Fruit fly (Drosophila melanogaster) whole organism, embryonic: ENCODE data around the gene Xport-B.

Experiments used
- BtbVII ChIP-seq: fragments of 200-800 bp; sonication (Bioruptor generic); optimal IDR thresholded peaks from 3 replicates; lab custom pipeline; 2017; ENCODE audit warnings: missing biosample characterization, mild to moderate bottlenecking, missing genetic modification characterization
- CG10147 ChIP-seq: fragments of 200-800 bp; sonication (Bioruptor generic); optimal IDR thresholded peaks from 2 replicates; lab custom pipeline; 2019; ENCODE audit warnings: missing biosample characterization, mild to moderate bottlenecking, missing genetic modification characterization, moderate library complexity
- CG10462 ChIP-seq: fragments of 200-800 bp; sonication (Bioruptor generic); optimal IDR thresholded peaks from 2 replicates; lab custom pipeline; 2016; ENCODE audit warnings: missing biosample characterization, missing genetic modification characterization
- CG11085 ChIP-seq: fragments of 200-800 bp; sonication (Bioruptor generic); IDR thresholded peaks from 2 replicates; pipeline ENCODE4 v1.3.6; 2022; ENCODE audit warnings: missing biosample characterization, missing genetic modification characterization
- CG11560 ChIP-seq: fragments of 200-800 bp; sonication (Bioruptor generic); IDR thresholded peaks from 3 replicates; pipeline ENCODE4 v1.3.6; 2022; ENCODE audit warnings: missing biosample characterization, missing genetic modification characterization
- CG12104 ChIP-seq: fragments of 200-800 bp; sonication (Bioruptor generic); optimal IDR thresholded peaks from 3 replicates; lab custom pipeline; 2016; ENCODE audit warnings: missing biosample characterization, missing genetic modification characterization
- CG12659 ChIP-seq: fragments of 200-800 bp; sonication (Bioruptor generic); optimal IDR thresholded peaks from 3 replicates; lab custom pipeline; 2017; ENCODE audit warnings: mild to moderate bottlenecking, missing biosample characterization, missing genetic modification reagents, missing genetic modification characterization
- CG13296 ChIP-seq: fragments of 200-800 bp; sonication (Bioruptor generic); optimal IDR thresholded peaks from 3 replicates; lab custom pipeline; 2018; ENCODE audit warnings: missing biosample characterization, mild to moderate bottlenecking, missing genetic modification characterization
- CG13624 ChIP-seq: fragments of 200-800 bp; sonication (Bioruptor generic); optimal IDR thresholded peaks from 2 replicates; lab custom pipeline; 2016; ENCODE audit warnings: missing biosample characterization, missing genetic modification characterization
- CG15479 ChIP-seq: fragments of 200-800 bp; sonication (Bioruptor generic); optimal IDR thresholded peaks from 3 replicates; lab custom pipeline; 2019; ENCODE audit warnings: missing biosample characterization, mild to moderate bottlenecking, missing genetic modification characterization, moderate library complexity
- CG17186 ChIP-seq: fragments of 200-800 bp; sonication (Bioruptor generic); optimal IDR thresholded peaks from 3 replicates; lab custom pipeline; 2017; ENCODE audit warnings: missing biosample characterization, missing genetic modification reagents, missing genetic modification characterization
- CG17385 ChIP-seq: fragments of 200-800 bp; sonication (Bioruptor generic); optimal IDR thresholded peaks from 3 replicates; lab custom pipeline; 2018; ENCODE audit warnings: missing biosample characterization, mild to moderate bottlenecking, missing genetic modification characterization
- CG17802 ChIP-seq: fragments of 200-800 bp; sonication (Bioruptor generic); optimal IDR thresholded peaks from 2 replicates; lab custom pipeline; 2018; ENCODE audit warnings: missing biosample characterization, mild to moderate bottlenecking, missing genetic modification characterization, moderate library complexity
- CG2199 ChIP-seq: fragments of 200-800 bp; sonication (Bioruptor generic); IDR thresholded peaks from 3 replicates; pipeline ENCODE4 v1.3.6; 2022; ENCODE audit warnings: missing biosample characterization, missing genetic modification characterization
- CG33213 ChIP-seq: fragments of 200-800 bp; sonication (Bioruptor generic); optimal IDR thresholded peaks from 3 replicates; lab custom pipeline; 2016; ENCODE audit warnings: missing biosample characterization, missing genetic modification characterization
- CG34376 ChIP-seq: fragments of 200-800 bp; sonication (Bioruptor generic); optimal IDR thresholded peaks from 2 replicates; lab custom pipeline; 2018; ENCODE audit warnings: missing biosample characterization, mild to moderate bottlenecking, missing genetic modification characterization
- CG34422 ChIP-seq: fragments of 200-800 bp; sonication (Bioruptor generic); IDR thresholded peaks from 3 replicates; pipeline ENCODE4 v1.3.6; 2022; ENCODE audit warnings: missing biosample characterization, missing genetic modification characterization
- CG6765 ChIP-seq: fragments of 200-800 bp; sonication (Bioruptor generic); optimal IDR thresholded peaks from 3 replicates; lab custom pipeline; 2017; ENCODE audit warnings: missing biosample characterization, mild to moderate bottlenecking, missing genetic modification characterization
- CG9727 ChIP-seq: fragments of 200-800 bp; sonication (Bioruptor generic); optimal IDR thresholded peaks from 3 replicates; lab custom pipeline; 2017; ENCODE audit warnings: missing biosample characterization, mild to moderate bottlenecking, missing genetic modification characterization
- Chrac-16 ChIP-seq: fragments of 200-800 bp; sonication (Bioruptor generic); optimal IDR thresholded peaks from 3 replicates; lab custom pipeline; 2016; ENCODE audit warnings: missing biosample characterization, missing genetic modification characterization
- CrebB ChIP-seq: fragments of 200-800 bp; sonication (Bioruptor generic); optimal IDR thresholded peaks from 3 replicates; lab custom pipeline; 2018; ENCODE audit warnings: missing biosample characterization, mild to moderate bottlenecking, missing genetic modification characterization
- D ChIP-seq, 2 experiments: fragments of 200-800 bp in 1 of 2; fragments of >200 bp in 1 of 2; sonication (Bioruptor generic) in 1 of 2; optimal IDR thresholded peaks; 2 replicates in 1 of 2; 3 replicates in 1 of 2; lab custom pipeline; 2017; ENCODE audit warnings: mild to moderate bottlenecking in 1 of 2, missing biosample characterization in 1 of 2, missing genetic modification characterization in 1 of 2, missing genetic modification reagents in 1 of 2
- Hr3 ChIP-seq: fragments of 200-800 bp; sonication (Bioruptor generic); optimal IDR thresholded peaks from 3 replicates; lab custom pipeline; 2016; ENCODE audit warnings: missing biosample characterization, missing genetic modification characterization
- NK7.1 ChIP-seq: fragments of 200-800 bp; sonication (Bioruptor generic); optimal IDR thresholded peaks from 3 replicates; lab custom pipeline; 2016; ENCODE audit warnings: missing biosample characterization, missing genetic modification characterization
- Oli ChIP-seq: fragments of 200-800 bp; sonication (Bioruptor generic); optimal IDR thresholded peaks from 2 replicates; lab custom pipeline; 2018; ENCODE audit warnings: missing biosample characterization, mild to moderate bottlenecking, missing genetic modification characterization, moderate library complexity
- Sry-β ChIP-seq: fragments of 200-800 bp; sonication (Bioruptor generic); optimal IDR thresholded peaks from 2 replicates; lab custom pipeline; 2018; ENCODE audit warnings: missing biosample characterization, mild to moderate bottlenecking, missing genetic modification characterization, moderate library complexity
- Trl ChIP-seq, 3 experiments: fragments of >200 bp in 2 of 3; fragments of 200-800 bp in 1 of 3; sonication (Bioruptor generic) in 1 of 3; optimal IDR thresholded peaks; 2 replicates in 1 of 3; 3 replicates in 2 of 3; lab custom pipeline; 2016 to 2017; ENCODE audit warnings: missing biosample characterization in 1 of 3, missing genetic modification characterization in 1 of 3
- ash1 ChIP-seq: fragments of 200-800 bp; sonication (Bioruptor generic); optimal IDR thresholded peaks from 2 replicates; lab custom pipeline; 2018; ENCODE audit warnings: missing biosample characterization, mild to moderate bottlenecking, missing genetic modification characterization
- chinmo ChIP-seq: fragments of 200-800 bp; sonication (Bioruptor generic); IDR thresholded peaks from 4 replicates; pipeline ENCODE4 v1.3.6; 2022; ENCODE audit warnings: missing biosample characterization, missing genetic modification characterization; ENCODE audit not compliant: partially characterized antibody
- chn ChIP-seq: fragments of 200-800 bp; sonication (Bioruptor generic); optimal IDR thresholded peaks from 2 replicates; lab custom pipeline; 2016; ENCODE audit warnings: missing biosample characterization, missing genetic modification characterization
- da ChIP-seq: fragments of 200-800 bp; sonication (Bioruptor generic); optimal IDR thresholded peaks from 2 replicates; lab custom pipeline; 2016; ENCODE audit warnings: missing biosample characterization, missing genetic modification characterization
- disco-r ChIP-seq: fragments of 200-800 bp; sonication (Bioruptor generic); optimal IDR thresholded peaks from 2 replicates; lab custom pipeline; 2016; ENCODE audit warnings: missing biosample characterization, missing genetic modification characterization
- dmrt11E ChIP-seq: fragments of 200-800 bp; sonication (Bioruptor generic); optimal IDR thresholded peaks from 3 replicates; lab custom pipeline; 2018; ENCODE audit warnings: missing biosample characterization, mild to moderate bottlenecking, missing genetic modification characterization, moderate library complexity
- emc ChIP-seq: fragments of 200-800 bp; sonication (Bioruptor generic); optimal IDR thresholded peaks from 2 replicates; lab custom pipeline; 2016; ENCODE audit warnings: missing biosample characterization, missing genetic modification characterization
- exex ChIP-seq: fragments of 200-800 bp; sonication (Bioruptor generic); optimal IDR thresholded peaks from 4 replicates; lab custom pipeline; 2018; ENCODE audit warnings: missing biosample characterization, mild to moderate bottlenecking, missing genetic modification characterization, moderate library complexity
- gcm ChIP-seq: fragments of 200-800 bp; sonication (Bioruptor generic); optimal IDR thresholded peaks from 2 replicates; lab custom pipeline; 2019; ENCODE audit warnings: missing biosample characterization, mild to moderate bottlenecking, missing genetic modification characterization, moderate library complexity
- gsb-n ChIP-seq: fragments of 200-800 bp; sonication (Bioruptor generic); optimal IDR thresholded peaks from 3 replicates; lab custom pipeline; 2018; ENCODE audit warnings: missing biosample characterization, mild to moderate bottlenecking, missing genetic modification characterization
- lilli ChIP-seq: fragments of 200-800 bp; sonication (Bioruptor generic); optimal IDR thresholded peaks from 3 replicates; lab custom pipeline; 2016; ENCODE audit warnings: missing biosample characterization, missing genetic modification characterization
- lmd ChIP-seq: fragments of 200-800 bp; sonication (Bioruptor generic); IDR thresholded peaks from 2 replicates; pipeline ENCODE4 v1.3.6; 2022; ENCODE audit warnings: missing biosample characterization, missing genetic modification characterization
- lov ChIP-seq, 2 experiments: fragments of 200-800 bp in 1 of 2; fragments of >200 bp in 1 of 2; sonication (Bioruptor generic) in 1 of 2; IDR thresholded peaks in 1 of 2; optimal IDR thresholded peaks in 1 of 2; 2 replicates in 1 of 2; 3 replicates in 1 of 2; pipeline versions ENCODE4 v1.3.6 to Lab custom; 2017 to 2022; ENCODE audit warnings: missing biosample characterization in 1 of 2, missing genetic modification characterization in 1 of 2
- nau ChIP-seq: fragments of 200-800 bp; sonication (Bioruptor generic); optimal IDR thresholded peaks from 3 replicates; lab custom pipeline; 2017; ENCODE audit warnings: missing biosample characterization, mild to moderate bottlenecking, missing genetic modification characterization, missing genetic modification reagents
- peb ChIP-seq: fragments of 200-800 bp; sonication (Bioruptor generic); IDR thresholded peaks from 2 replicates; pipeline ENCODE4 v1.3.6; 2022; ENCODE audit warnings: missing biosample characterization, missing genetic modification characterization
- phol ChIP-seq: fragments of 200-800 bp; sonication (Bioruptor generic); optimal IDR thresholded peaks from 3 replicates; lab custom pipeline; 2018; ENCODE audit warnings: missing biosample characterization, mild to moderate bottlenecking, missing genetic modification characterization, moderate library complexity
- pros ChIP-seq: fragments of 200-800 bp; sonication (Bioruptor generic); optimal IDR thresholded peaks from 3 replicates; lab custom pipeline; 2019; ENCODE audit warnings: missing biosample characterization, mild to moderate bottlenecking, missing genetic modification characterization, moderate library complexity
- psq ChIP-seq: fragments of 200-800 bp; sonication (Bioruptor generic); optimal IDR thresholded peaks from 2 replicates; lab custom pipeline; 2017; ENCODE audit warnings: missing biosample characterization, missing genetic modification characterization
- sc ChIP-seq, 3 experiments: fragments of >200 bp in 2 of 3; fragments of 200-800 bp in 1 of 3; sonication (Bioruptor generic) in 1 of 3; optimal IDR thresholded peaks; 2 replicates in 2 of 3; 3 replicates in 1 of 3; lab custom pipeline; 2017; ENCODE audit warnings: mild to moderate bottlenecking in 1 of 3, missing biosample characterization in 1 of 3, missing genetic modification characterization in 1 of 3, missing genetic modification reagents in 1 of 3

Gene Xport-B

dm6 chr3R:19935777-19936125 is 20.5 kb upstream of the Xport-B start:
- no peak for TF ChIP-seq BtbVII (GFP tag; lab: Kevin White, UChicago)
- no peak for TF ChIP-seq lmd (GFP tag; lab: Robert Waterston, UW)
- TF ChIP-seq chn (GFP tag; lab: Kevin White, UChicago) = no peak
- no peak for TF ChIP-seq CrebB
- no peak for TF ChIP-seq CG11560 (tag; lab: Robert Waterston, UW)
- no peak for TF ChIP-seq ash1 (GFP tag; lab: Kevin White, UChicago)
- no peak for TF ChIP-seq NK7.1 (GFP tag; lab: Kevin White, UChicago)
- no peak for TF ChIP-seq Hr3 (GFP tag; lab: Kevin White, UChicago)
- peak; percentile 52 for TF ChIP-seq D (optimal IDR thresholded peaks at IDR 0.05; lab: Kevin White, UChicago)
- no peak for TF ChIP-seq D (GFP tag; optimal IDR thresholded peaks at IDR 0.05; lab: Kevin White, UChicago)
- TF ChIP-seq pros (GFP tag; lab: Kevin White, UChicago) = peak; percentile 45
- no peak for TF ChIP-seq phol (tag; lab: Kevin White, UChicago)
- TF ChIP-seq exex (tag; lab: Kevin White, UChicago) = no peak
- no peak for TF ChIP-seq CG10462 (GFP tag; lab: Kevin White, UChicago)
- TF ChIP-seq CG33213 (GFP tag; lab: Kevin White, UChicago) = no peak
- peak; percentile 83; the same call in 2 of the 3 replicates for TF ChIP-seq CG2199
- no peak for TF ChIP-seq CG6765
- no peak for TF ChIP-seq Chrac-16
- peak; percentile 92 for TF ChIP-seq gcm (GFP tag; lab: Kevin White, UChicago)
- no peak for TF ChIP-seq da (GFP tag; lab: Kevin White, UChicago)
- no peak for TF ChIP-seq psq (GFP tag; lab: Kevin White, UChicago)
- peak; percentile 12 for TF ChIP-seq CG15479 (GFP tag; lab: Kevin White, UChicago)

dm6 chr3R:19934840-19935776 is 19.9 kb upstream of the Xport-B start, which contains the start of gene mira:
mira (minus strand) TSS chr3R:19935120.
- TF ChIP-seq CG12104 (GFP tag; lab: Kevin White, UChicago) = no peak
- no peak for TF ChIP-seq peb (GFP tag; lab: Robert Waterston, UW)
- no peak for TF ChIP-seq lilli
- no peak for TF ChIP-seq CG34422 (GFP tag; lab: Robert Waterston, UW)
- TF ChIP-seq nau (GFP tag; lab: Kevin White, UChicago) = no peak
- TF ChIP-seq emc = no peak
- TF ChIP-seq Oli = no peak
- TF ChIP-seq CG10147 (GFP tag; lab: Kevin White, UChicago) = no peak
- TF ChIP-seq CG13624 = no peak
- no peak for TF ChIP-seq CG12659 (GFP tag; lab: Kevin White, UChicago)
- no peak for TF ChIP-seq Trl (optimal IDR thresholded peaks at IDR 0.05; lab: Kevin White, UChicago)
- no peak for TF ChIP-seq Trl (GFP tag; optimal IDR thresholded peaks at IDR 0.05; lab: Kevin White, UChicago)
- no peak for TF ChIP-seq lmd (GFP tag; lab: Robert Waterston, UW)
- no peak for TF ChIP-seq CG17385 (GFP tag; lab: Kevin White, UChicago)
- no peak for TF ChIP-seq gsb-n
- no peak for TF ChIP-seq CG17186 (GFP tag; lab: Kevin White, UChicago)
- TF ChIP-seq sc (optimal IDR thresholded peaks at IDR 0.05; lab: Kevin White, UChicago) = no peak
- TF ChIP-seq sc (GFP tag; optimal IDR thresholded peaks at IDR 0.05; lab: Kevin White, UChicago) = no peak
- TF ChIP-seq CG17802 (tag; lab: Kevin White, UChicago) = no peak
- TF ChIP-seq dmrt11E (tag; lab: Kevin White, UChicago) = peak; percentile 72
- TF ChIP-seq CG9727 (GFP tag; lab: Kevin White, UChicago) = peak; percentile 73
- no peak for TF ChIP-seq CG13296
- no peak for TF ChIP-seq lov (optimal IDR thresholded peaks at IDR 0.05; lab: Kevin White, UChicago)
- peak; percentile 42; the same call in 1 of the 3 replicates for TF ChIP-seq lov (GFP tag; IDR thresholded peaks at IDR 0.05; lab: Robert Waterston, UW)
- no peak for TF ChIP-seq CrebB
- TF ChIP-seq chinmo (GFP tag; lab: Robert Waterston, UW) = no peak
- no peak for TF ChIP-seq CG34376
- TF ChIP-seq Sry-β (GFP tag; lab: Kevin White, UChicago) = no peak
- TF ChIP-seq disco-r (GFP tag; lab: Kevin White, UChicago) = no peak
- no peak for TF ChIP-seq CG11085 (GFP tag; lab: Robert Waterston, UW)
